Worm (Caenorhabditis elegans) whole organism, L3 larva: ENCODE results near the gene clc-9.

ENCODE experiments used
- R02D3.7 ChIP-seq: fragments of 150-350 bp; optimal IDR thresholded peaks from 2 replicates; lab custom pipeline; 2014; ENCODE audit warnings: missing biosample characterization, missing genetic modification characterization
- ZK546.5 ChIP-seq: sonication (generic microtip); optimal IDR thresholded peaks from 2 replicates; lab custom pipeline; 2017; ENCODE audit warnings: missing biosample characterization, missing genetic modification characterization
- aly-2 ChIP-seq: fragments of 150-350 bp; optimal IDR thresholded peaks from 2 replicates; lab custom pipeline; 2014; ENCODE audit warnings: missing biosample characterization, missing genetic modification characterization
- ama-1 ChIP-seq: fragments of 150-350 bp; optimal IDR thresholded peaks from 2 replicates; lab custom pipeline; 2018
- ceh-16 ChIP-seq: sonication (generic microtip); optimal IDR thresholded peaks from 2 replicates; lab custom pipeline; 2017; ENCODE audit warnings: missing biosample characterization, missing genetic modification characterization
- ceh-82 ChIP-seq: fragments of 150-350 bp; optimal IDR thresholded peaks from 2 replicates; lab custom pipeline; 2014; ENCODE audit warnings: missing biosample characterization, missing genetic modification characterization
- ceh-9 ChIP-seq: sonication (generic microtip); optimal IDR thresholded peaks from 2 replicates; lab custom pipeline; 2018; ENCODE audit warnings: missing biosample characterization, missing genetic modification characterization
- daf-12 ChIP-seq: fragments of 150-350 bp; optimal IDR thresholded peaks from 2 replicates; lab custom pipeline; 2014; ENCODE audit warnings: missing biosample characterization, missing genetic modification reagents, missing genetic modification characterization
- egl-27 ChIP-seq: sonication (generic microtip); optimal IDR thresholded peaks from 4 replicates; lab custom pipeline; 2017; ENCODE audit warnings: missing biosample characterization, missing genetic modification reagents, missing genetic modification characterization
- egl-5 ChIP-seq: fragments of 150-350 bp; optimal IDR thresholded peaks from 2 replicates; lab custom pipeline; 2017; ENCODE audit warnings: missing biosample characterization, missing genetic modification reagents, missing genetic modification characterization, inconsistent platforms
- elt-1 ChIP-seq: fragments of 150-350 bp; optimal IDR thresholded peaks from 2 replicates; lab custom pipeline; 2014; ENCODE audit warnings: missing biosample characterization, missing genetic modification characterization
- elt-2 ChIP-seq: sonication (generic microtip); optimal IDR thresholded peaks from 2 replicates; lab custom pipeline; 2016; ENCODE audit warnings: missing genetic modification reagents, mild to moderate bottlenecking, missing genetic modification characterization, missing compliant biosample characterization
- elt-3 ChIP-seq, 3 experiments: fragments of 150-350 bp in 1 of 3; sonication (generic microtip) in 2 of 3; optimal IDR thresholded peaks; 2 replicates in 2 of 3; 4 replicates in 1 of 3; lab custom pipeline; 2014 to 2017; ENCODE audit warnings: missing biosample characterization in 3 of 3, missing genetic modification characterization in 3 of 3
- eor-1 ChIP-seq, 2 experiments: fragments of 150-350 bp; optimal IDR thresholded peaks; 2 replicates each; lab custom pipeline; 2014 to 2018; ENCODE audit warnings: missing biosample characterization in 2 of 2, missing genetic modification characterization in 2 of 2
- fkh-2 ChIP-seq: fragments of 150-350 bp; optimal IDR thresholded peaks from 2 replicates; lab custom pipeline; 2014; ENCODE audit warnings: missing biosample characterization, missing genetic modification reagents, missing genetic modification characterization
- fos-1 ChIP-seq: fragments of 150-350 bp; optimal IDR thresholded peaks from 2 replicates; lab custom pipeline; 2014; ENCODE audit warnings: missing biosample characterization, missing genetic modification characterization
- jun-1 ChIP-seq: fragments of 150-350 bp; optimal IDR thresholded peaks from 2 replicates; lab custom pipeline; 2014; ENCODE audit warnings: missing biosample characterization, missing genetic modification reagents, missing genetic modification characterization
- lin-15B ChIP-seq: fragments of 150-350 bp; optimal IDR thresholded peaks from 2 replicates; lab custom pipeline; 2014; ENCODE audit warnings: missing biosample characterization, missing genetic modification characterization
- lin-39 ChIP-seq: fragments of 150-350 bp; optimal IDR thresholded peaks from 2 replicates; lab custom pipeline; 2018; ENCODE audit warnings: missing biosample characterization, missing genetic modification reagents, missing genetic modification characterization
- mml-1 ChIP-seq: fragments of 150-350 bp; sonication (generic microtip); optimal IDR thresholded peaks from 3 replicates; lab custom pipeline; 2014; ENCODE audit warnings: missing biosample characterization, missing genetic modification characterization
- nfya-1 ChIP-seq: sonication (generic microtip); optimal IDR thresholded peaks from 2 replicates; lab custom pipeline; 2017; ENCODE audit warnings: missing genetic modification characterization, mild to moderate bottlenecking, missing compliant biosample characterization, antibody characterized with exemption, moderate library complexity; ENCODE audit not compliant: insufficient read depth
- nhr-12 ChIP-seq: fragments of 150-350 bp; optimal IDR thresholded peaks from 2 replicates; lab custom pipeline; 2014; ENCODE audit warnings: missing biosample characterization, missing genetic modification characterization
- nhr-23 ChIP-seq: fragments of 150-350 bp; optimal IDR thresholded peaks from 2 replicates; lab custom pipeline; 2014; ENCODE audit warnings: missing biosample characterization, missing genetic modification reagents, missing genetic modification characterization
- nhr-237 ChIP-seq: fragments of 150-350 bp; optimal IDR thresholded peaks from 2 replicates; lab custom pipeline; 2014; ENCODE audit warnings: missing biosample characterization, missing genetic modification characterization
- nhr-25 ChIP-seq: sonication (generic microtip); optimal IDR thresholded peaks from 2 replicates; lab custom pipeline; 2017; ENCODE audit warnings: missing biosample characterization, missing genetic modification characterization
- nhr-28 ChIP-seq: fragments of 150-350 bp; optimal IDR thresholded peaks from 2 replicates; lab custom pipeline; 2014; ENCODE audit warnings: missing biosample characterization, missing genetic modification characterization
- nhr-43 ChIP-seq: sonication (generic microtip); optimal IDR thresholded peaks from 2 replicates; lab custom pipeline; 2016; ENCODE audit warnings: mild to moderate bottlenecking, missing genetic modification characterization, missing compliant biosample characterization; ENCODE audit not compliant: poor library complexity, severe bottlenecking
- nhr-67 ChIP-seq: fragments of 150-350 bp; optimal IDR thresholded peaks from 2 replicates; lab custom pipeline; 2014; ENCODE audit warnings: missing biosample characterization, missing genetic modification characterization
- nhr-77 ChIP-seq: fragments of 150-350 bp; optimal IDR thresholded peaks from 2 replicates; lab custom pipeline; 2014; ENCODE audit warnings: missing biosample characterization, missing genetic modification characterization
- pha-4 ChIP-seq: fragments of 150-350 bp; optimal IDR thresholded peaks from 2 replicates; lab custom pipeline; 2014; ENCODE audit warnings: missing biosample characterization, missing genetic modification reagents, missing genetic modification characterization
- pqm-1 ChIP-seq: fragments of 150-350 bp; optimal IDR thresholded peaks from 2 replicates; lab custom pipeline; 2017; ENCODE audit warnings: missing biosample characterization, missing genetic modification characterization, inconsistent platforms
- sea-2 ChIP-seq: fragments of 150-350 bp; sonication (generic microtip); optimal IDR thresholded peaks from 4 replicates; lab custom pipeline; 2014; ENCODE audit warnings: missing biosample characterization, missing genetic modification reagents, missing genetic modification characterization
- skn-1 ChIP-seq: fragments of 150-350 bp; optimal IDR thresholded peaks from 2 replicates; lab custom pipeline; 2014; ENCODE audit warnings: missing biosample characterization, missing genetic modification characterization
- tbx-2 ChIP-seq: sonication (generic microtip); optimal IDR thresholded peaks from 2 replicates; lab custom pipeline; 2016; ENCODE audit warnings: mild to moderate bottlenecking, missing genetic modification characterization, missing compliant biosample characterization
- unc-39 ChIP-seq: sonication (generic microtip); optimal IDR thresholded peaks from 4 replicates; lab custom pipeline; 2017; ENCODE audit warnings: missing biosample characterization, missing genetic modification characterization
- unc-62 ChIP-seq: fragments of 150-350 bp; sonication (generic microtip); optimal IDR thresholded peaks from 4 replicates; lab custom pipeline; 2014; ENCODE audit warnings: missing biosample characterization, missing genetic modification reagents, missing genetic modification characterization
- ztf-11 ChIP-seq: fragments of 150-350 bp; optimal IDR thresholded peaks from 2 replicates; lab custom pipeline; 2014; ENCODE audit warnings: missing biosample characterization, missing genetic modification characterization
- ztf-4 ChIP-seq: fragments of 150-350 bp; optimal IDR thresholded peaks from 2 replicates; lab custom pipeline; 2014; ENCODE audit warnings: missing biosample characterization, missing genetic modification characterization

Gene clc-9

ce11 chrIV:11130774-11131173 lies 18.0 kb downstream of the clc-9 start:
- no peak for TF ChIP-seq unc-39 (tag; lab: Kevin White, UChicago)
- no peak for TF ChIP-seq nhr-28 (tag; lab: Kevin White, UChicago)
- no peak for TF ChIP-seq nhr-77 (tag; lab: Kevin White, UChicago)
- no peak for TF ChIP-seq nhr-12 (tag; lab: Kevin White, UChicago)
- peak; percentile 58 for TF ChIP-seq elt-2 (tag; lab: Kevin White, UChicago)
- no peak for TF ChIP-seq fkh-2
- no peak for TF ChIP-seq eor-1 (tag; optimal IDR thresholded peaks at IDR 0.05; lab: Kevin White, UChicago)
- TF ChIP-seq ZK546.5 (tag; lab: Kevin White, UChicago) = no peak
- no peak for TF ChIP-seq aly-2 (tag; lab: Kevin White, UChicago)
- no peak for TF ChIP-seq egl-5 (tag; lab: Kevin White, UChicago)
- TF ChIP-seq ztf-4 (tag; lab: Kevin White, UChicago) = no peak
- TF ChIP-seq ceh-82 (tag; lab: Kevin White, UChicago) = no peak
- TF ChIP-seq skn-1 (tag; lab: Kevin White, UChicago) = no peak
- peak; percentile 29 for TF ChIP-seq pha-4
- no peak for TF ChIP-seq elt-3 (tag; optimal IDR thresholded peaks at IDR 0.05; lab: Kevin White, UChicago)
- TF ChIP-seq tbx-2 (tag; lab: Kevin White, UChicago) = no peak
- TF ChIP-seq ama-1 (lab: Kevin White, UChicago) = no peak
- no peak for TF ChIP-seq nhr-25 (tag; lab: Kevin White, UChicago)
- TF ChIP-seq nhr-43 (tag; lab: Kevin White, UChicago) = no peak
- TF ChIP-seq pqm-1 (tag; lab: Kevin White, UChicago) = peak; percentile 11
- TF ChIP-seq sea-2 (GFP tag; lab: Kevin White, UChicago) = no peak
- no peak for TF ChIP-seq ceh-9 (tag; lab: Kevin White, UChicago)
- TF ChIP-seq nfya-1 = peak; percentile 44

DNA sequence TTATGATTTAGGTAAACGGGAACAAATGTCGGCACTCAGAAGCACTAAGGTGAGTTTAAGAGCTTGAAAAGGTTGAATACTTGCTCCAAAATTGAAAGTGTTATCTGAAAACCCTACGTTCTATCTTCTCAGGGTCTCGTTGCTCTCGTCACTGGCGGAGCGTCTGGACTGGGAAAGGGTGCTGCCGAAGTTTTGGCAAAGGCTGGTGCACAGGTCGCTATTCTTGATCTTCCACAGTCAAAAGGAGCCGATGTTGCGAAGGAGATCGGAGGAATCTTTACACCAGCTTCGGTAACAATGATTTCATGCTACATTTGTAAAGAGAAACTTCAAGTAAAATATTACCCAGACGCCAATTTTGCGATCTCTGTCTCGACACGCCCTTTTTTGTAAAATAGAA lies 18.5 kb downstream of the clc-9 start, which contains the start of gene ard-1:
ard-1 (plus strand) TSS at position 12 of the 400 bp plus-strand sequence.
- no peak for TF ChIP-seq jun-1 (tag; lab: Kevin White, UChicago)
- no peak for TF ChIP-seq daf-12 (tag; lab: Kevin White, UChicago)
- no peak for TF ChIP-seq nhr-77 (tag; lab: Kevin White, UChicago)
- no peak for TF ChIP-seq mml-1 (tag; lab: Kevin White, UChicago)
- no peak for TF ChIP-seq lin-15B (tag; lab: Kevin White, UChicago)
- no peak for TF ChIP-seq egl-27
- no peak for TF ChIP-seq unc-62 (GFP tag; lab: Kevin White, UChicago)
- no peak for TF ChIP-seq ceh-82 (tag; lab: Kevin White, UChicago)

- TF ChIP-seq elt-3 (tag; optimal IDR thresholded peaks at IDR 0.05; lab: Kevin White, UChicago) (no peak), nhr-23 (tag; lab: Kevin White, UChicago) (peak; percentile 33), ceh-82 (tag; lab: Kevin White, UChicago) (no peak), pha-4 (peak; percentile 73), nfya-1 (peak; percentile 62), nhr-25 (tag; lab: Kevin White, UChicago) (peak; percentile 14), lin-39 (no peak), lin-15B (tag; lab: Kevin White, UChicago) (peak; percentile 28)
These were observed 29.8 kb downstream of the clc-9 start, which contains the start of gene skih-2 for ce11 chrIV:11142314-11143227. Gene skih-2 (minus strand): TSS chrIV:11142364.

ce11 chrIV:11143228-11143444 lies 30.4 kb downstream of the clc-9 start, which contains the start of gene F01G4.4:
Gene F01G4.4 (plus strand): TSS chrIV:11143345.
- TF ChIP-seq aly-2 (tag; lab: Kevin White, UChicago) (no peak), ceh-9 (tag; lab: Kevin White, UChicago) (no peak), nhr-67 (tag; lab: Kevin White, UChicago) (no peak), skn-1 (tag; lab: Kevin White, UChicago) (no peak), lin-15B (tag; lab: Kevin White, UChicago) (no peak), egl-5 (tag; lab: Kevin White, UChicago) (no peak)

- no peak for TF ChIP-seq aly-2 (tag; lab: Kevin White, UChicago)
- no peak for TF ChIP-seq ztf-11 (tag; lab: Kevin White, UChicago)
- no peak for TF ChIP-seq unc-39 (tag; lab: Kevin White, UChicago)
- TF ChIP-seq nhr-25 (tag; lab: Kevin White, UChicago) = no peak
- TF ChIP-seq ceh-82 (tag; lab: Kevin White, UChicago) = no peak
- no peak for TF ChIP-seq fos-1
- TF ChIP-seq R02D3.7 = no peak
- no peak for TF ChIP-seq lin-15B (tag; lab: Kevin White, UChicago)
- no peak for TF ChIP-seq nhr-237 (tag; lab: Kevin White, UChicago)
- TF ChIP-seq ceh-16 (tag; lab: Kevin White, UChicago) = no peak
- no peak for TF ChIP-seq sea-2 (GFP tag; lab: Kevin White, UChicago)
- TF ChIP-seq pqm-1 (tag; lab: Kevin White, UChicago) = no peak
- TF ChIP-seq jun-1 (tag; lab: Kevin White, UChicago) = no peak
- TF ChIP-seq elt-1 (tag; lab: Kevin White, UChicago) = no peak
- no peak for TF ChIP-seq elt-2 (tag; lab: Kevin White, UChicago)
- TF ChIP-seq nhr-28 (tag; lab: Kevin White, UChicago) = no peak
- TF ChIP-seq nhr-23 (tag; lab: Kevin White, UChicago) = no peak
These were observed 33.2 kb downstream of the clc-9 start for ce11 chrIV:11145929-11146339.
